Fruit fly (Drosophila melanogaster): ENCODE results near the gene CG1951.

DNA sequence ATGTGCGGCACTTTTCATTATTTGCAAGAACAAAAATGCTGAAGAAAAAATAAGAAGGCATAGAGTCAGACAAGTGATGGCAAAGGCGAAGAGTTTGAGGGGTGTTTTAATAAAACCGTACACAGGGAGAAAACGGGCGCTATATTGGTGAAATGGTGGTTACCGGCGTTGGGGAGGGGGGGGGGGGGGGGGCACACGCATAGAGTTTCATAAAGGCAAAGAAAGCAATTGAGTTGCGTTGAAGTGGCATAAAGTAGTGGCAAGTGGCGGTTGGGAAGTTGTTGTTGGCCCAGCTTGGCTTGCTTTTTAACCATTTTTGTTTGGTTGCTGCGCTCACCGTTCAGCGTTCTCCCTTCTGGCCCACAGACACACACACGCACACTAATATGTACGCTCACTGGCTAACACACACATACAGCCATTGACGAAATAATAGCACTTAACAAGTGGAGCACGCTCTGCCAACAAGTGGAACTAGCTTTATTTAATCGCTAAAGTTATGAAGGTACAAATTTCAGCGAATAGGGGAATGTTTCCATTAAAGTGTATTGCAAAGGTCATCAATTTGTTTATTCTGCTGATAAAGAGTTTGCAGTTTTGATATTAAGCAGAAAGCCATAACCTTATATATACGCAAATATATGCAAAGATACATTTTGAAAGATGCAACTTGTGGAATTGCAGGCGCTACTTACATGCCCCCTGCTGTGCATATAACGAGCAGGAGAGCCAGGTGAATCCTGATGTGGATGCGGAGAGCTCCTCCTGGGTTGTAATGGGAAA lies 39.2 kb upstream of the CG1951 start:
- TF ChIP-seq OdsH (GFP tag; optimal IDR thresholded peaks at IDR 0.05) (no peak), fru (GFP tag; optimal IDR thresholded peaks at IDR 0.05) (no peak), Hr78 (GFP tag; optimal IDR thresholded peaks at IDR 0.05) (no peak), Dfd (GFP tag; optimal IDR thresholded peaks at IDR 0.05) (peak; percentile 65), usp (GFP tag; optimal IDR thresholded peaks at IDR 0.05) (no peak), pan (optimal IDR thresholded peaks at IDR 0.05) (no peak), N (GFP tag; optimal IDR thresholded peaks at IDR 0.05) (no peak)

All from whole organism, wandering third instar larva.